Fruit fly (Drosophila melanogaster): ENCODE measurements around the gene CG15202.

DNA sequence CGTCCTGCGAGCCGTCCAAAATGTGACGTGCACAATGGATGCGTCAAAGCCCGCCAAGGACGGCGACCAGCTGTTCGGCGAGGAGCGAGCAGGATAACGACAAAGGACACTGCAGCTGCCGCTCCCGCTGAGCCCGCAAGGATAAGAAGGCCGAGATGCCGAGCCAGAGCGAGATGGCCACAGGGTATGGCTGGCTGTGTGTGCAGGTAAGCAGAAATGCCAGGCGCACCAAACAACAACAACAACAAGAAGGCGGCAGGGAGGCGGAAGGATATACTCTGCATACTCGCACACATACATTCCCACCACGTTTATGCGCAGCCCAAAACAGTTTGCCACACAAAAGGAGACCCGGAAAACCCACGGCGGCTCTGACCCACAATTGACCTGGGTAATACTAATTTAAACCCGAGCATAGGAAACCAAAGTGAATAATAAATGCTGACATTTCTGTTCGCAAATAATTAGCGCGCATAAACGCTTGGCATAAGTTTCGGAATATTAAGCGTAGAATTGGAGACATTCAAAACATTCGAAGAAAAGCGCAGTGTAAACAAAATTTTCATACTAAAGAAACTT, 4.3 kb downstream of the CG15202 start:
- TF ChIP-seq EcR (GFP tag; optimal IDR thresholded peaks at IDR 0.05) (no peak), psq (optimal IDR thresholded peaks at IDR 0.05) (no peak), Dll (optimal IDR thresholded peaks at IDR 0.05) (no peak), CG8478 (optimal IDR thresholded peaks at IDR 0.05) (no peak)

All from whole organism.